Fruit fly (Drosophila melanogaster) whole organism: ENCODE measurements around the gene CG14835.
A peak's percentile ranks its signal among the peaks of the same experiment; 100 is the strongest.

Experiments
- CG8478 ChIP-seq: fragments of >200 bp; optimal IDR thresholded peaks from 2 replicates; lab custom pipeline; 2018; ENCODE audit warnings: inconsistent platforms
- Dll ChIP-seq: fragments of >200 bp; optimal IDR thresholded peaks from 2 replicates; lab custom pipeline; 2017
- EcR ChIP-seq, 2 experiments: fragments of >200 bp; optimal IDR thresholded peaks; 2 replicates each; lab custom pipeline; 2017; ENCODE audit warnings: missing biosample characterization in 2 of 2, missing genetic modification characterization in 2 of 2, missing genetic modification reagents in 2 of 2
- pan ChIP-seq: fragments of >200 bp; optimal IDR thresholded peaks from 2 replicates; lab custom pipeline; 2017
- psq ChIP-seq: fragments of >200 bp; optimal IDR thresholded peaks from 2 replicates; lab custom pipeline; 2017
- usp ChIP-seq: fragments of >200 bp; optimal IDR thresholded peaks from 2 replicates; lab custom pipeline; 2017; ENCODE audit warnings: missing biosample characterization, missing genetic modification characterization, mixed read lengths

CG14835 gene

dm6 chr3L:7434715-7435653 is 2.3 kb downstream of the CG14835 start, which contains the start of gene Rac2:
Gene Rac2, minus strand, starts transcription at chr3L:7435190.
- no peak for TF ChIP-seq usp
- no peak for TF ChIP-seq EcR (GFP tag; optimal IDR thresholded peaks at IDR 0.05; lab: Kevin White, UChicago)
- peak; percentile 96 for TF ChIP-seq Dll (lab: Kevin White, UChicago)
- no peak for TF ChIP-seq psq (lab: Kevin White, UChicago)
- TF ChIP-seq CG8478 (lab: Kevin White, UChicago), result peak; percentile 66
- no peak for TF ChIP-seq pan (lab: Kevin White, UChicago)

- TF ChIP-seq pan (lab: Kevin White, UChicago), result no peak
These were observed 3.1 kb downstream of the CG14835 start for dm6 chr3L:7434198-7434597.

- TF ChIP-seq CG8478 (lab: Kevin White, UChicago) (no peak), psq (lab: Kevin White, UChicago) (no peak), usp (no peak), pan (lab: Kevin White, UChicago) (no peak), EcR (GFP tag; optimal IDR thresholded peaks at IDR 0.05; lab: Kevin White, UChicago) (no peak), Dll (lab: Kevin White, UChicago) (no peak)
These were observed 3.9 kb downstream of the CG14835 start for dm6 chr3L:7433325-7433827.

- no peak for TF ChIP-seq EcR (GFP tag; optimal IDR thresholded peaks at IDR 0.05; lab: Kevin White, UChicago)
- no peak for TF ChIP-seq psq (lab: Kevin White, UChicago)
- no peak for TF ChIP-seq Dll (lab: Kevin White, UChicago)
- no peak for TF ChIP-seq usp
- no peak for TF ChIP-seq CG8478 (lab: Kevin White, UChicago)
- TF ChIP-seq pan (lab: Kevin White, UChicago), result no peak
These were observed 4.4 kb downstream of the CG14835 start for dm6 chr3L:7432811-7433324.

dm6 chr3L:7432265-7432664 is 5.0 kb downstream of the CG14835 start:
- TF ChIP-seq pan (lab: Kevin White, UChicago) (no peak), EcR (GFP tag; optimal IDR thresholded peaks at IDR 0.05; lab: Kevin White, UChicago) (no peak), usp (no peak), psq (lab: Kevin White, UChicago) (no peak), Dll (lab: Kevin White, UChicago) (no peak), CG8478 (lab: Kevin White, UChicago) (no peak)

- TF ChIP-seq EcR (GFP tag; optimal IDR thresholded peaks at IDR 0.05; lab: Kevin White, UChicago), result no peak
- no peak for TF ChIP-seq psq (lab: Kevin White, UChicago)
- TF ChIP-seq CG8478 (lab: Kevin White, UChicago), result no peak
- no peak for TF ChIP-seq usp
- TF ChIP-seq Dll (lab: Kevin White, UChicago), result no peak
- no peak for TF ChIP-seq pan (lab: Kevin White, UChicago)
These were observed 13.7 kb downstream of the CG14835 start, which contains the start of gene CG42458 for dm6 chr3L:7423517-7423916. Gene CG42458, plus strand, starts transcription at chr3L:7423827.

- no peak for TF ChIP-seq EcR (GFP tag; optimal IDR thresholded peaks at IDR 0.05; lab: Kevin White, UChicago)
- no peak for TF ChIP-seq psq (lab: Kevin White, UChicago)
- no peak for TF ChIP-seq Dll (lab: Kevin White, UChicago)
- TF ChIP-seq CG8478 (lab: Kevin White, UChicago), result no peak
- no peak for TF ChIP-seq usp
- TF ChIP-seq pan (lab: Kevin White, UChicago), result no peak
These were observed 14.7 kb downstream of the CG14835 start for dm6 chr3L:7422578-7422977.

- TF ChIP-seq psq (lab: Kevin White, UChicago), result no peak
- TF ChIP-seq pan (lab: Kevin White, UChicago), result no peak
- no peak for TF ChIP-seq CG8478 (lab: Kevin White, UChicago)
- no peak for TF ChIP-seq usp
- no peak for TF ChIP-seq Dll (lab: Kevin White, UChicago)
These were observed 33.2 kb downstream of the CG14835 start, which contains the start of gene CG8560 for dm6 chr3L:7404081-7404480. Gene CG8560, minus strand, starts transcription at chr3L:7404181.

- TF ChIP-seq psq (lab: Kevin White, UChicago), result no peak
- TF ChIP-seq EcR (GFP tag; optimal IDR thresholded peaks at IDR 0.05; lab: Kevin White, UChicago), result no peak
- TF ChIP-seq CG8478 (lab: Kevin White, UChicago), result no peak
- TF ChIP-seq pan (lab: Kevin White, UChicago), result no peak
- no peak for TF ChIP-seq usp
- TF ChIP-seq Dll (lab: Kevin White, UChicago), result no peak
These were observed 35.3 kb downstream of the CG14835 start for dm6 chr3L:7401972-7402371.

- TF ChIP-seq psq (lab: Kevin White, UChicago), result no peak
- TF ChIP-seq EcR (GFP tag; optimal IDR thresholded peaks at IDR 0.05; lab: Kevin White, UChicago), result no peak
- TF ChIP-seq pan (lab: Kevin White, UChicago), result no peak
- TF ChIP-seq usp, result no peak
- no peak for TF ChIP-seq Dll (lab: Kevin White, UChicago)
- TF ChIP-seq CG8478 (lab: Kevin White, UChicago), result no peak
These were observed 37.5 kb downstream of the CG14835 start, which contains the start of gene CG18417 for dm6 chr3L:7399770-7400169. Gene CG18417, plus strand, starts transcription at chr3L:7400070.

- no peak for TF ChIP-seq psq (lab: Kevin White, UChicago)
- no peak for TF ChIP-seq Dll (lab: Kevin White, UChicago)
- no peak for TF ChIP-seq CG8478 (lab: Kevin White, UChicago)
- TF ChIP-seq EcR (GFP tag; optimal IDR thresholded peaks at IDR 0.05; lab: Kevin White, UChicago), result no peak
- TF ChIP-seq pan (lab: Kevin White, UChicago), result no peak
- no peak for TF ChIP-seq usp
These were observed 39.3 kb downstream of the CG14835 start, which contains the start of gene CG8562 for dm6 chr3L:7397979-7398378. Gene CG8562, plus strand, starts transcription at chr3L:7398285.
